Fruit fly (Drosophila melanogaster) whole organism: ENCODE results near the gene Pdh.
A peak's percentile ranks its signal among the peaks of the same experiment; 100 is the strongest.

Experiments
- CG8478 ChIP-seq: fragments of >200 bp; optimal IDR thresholded peaks from 2 replicates; lab custom pipeline; 2018; ENCODE audit warnings: inconsistent platforms
- Dll ChIP-seq: fragments of >200 bp; optimal IDR thresholded peaks from 2 replicates; lab custom pipeline; 2017
- EcR ChIP-seq, 2 experiments: fragments of >200 bp; optimal IDR thresholded peaks; 2 replicates each; lab custom pipeline; 2017; ENCODE audit warnings: missing biosample characterization in 2 of 2, missing genetic modification characterization in 2 of 2, missing genetic modification reagents in 2 of 2
- pan ChIP-seq: fragments of >200 bp; optimal IDR thresholded peaks from 2 replicates; lab custom pipeline; 2017
- psq ChIP-seq: fragments of >200 bp; optimal IDR thresholded peaks from 2 replicates; lab custom pipeline; 2017
- usp ChIP-seq: fragments of >200 bp; optimal IDR thresholded peaks from 2 replicates; lab custom pipeline; 2017; ENCODE audit warnings: missing biosample characterization, missing genetic modification characterization, mixed read lengths

Pdh gene

dm6 chr3L:16383056-16383455 is 29.0 kb upstream of the Pdh start:
- TF ChIP-seq pan (lab: Kevin White, UChicago) (no peak), psq (lab: Kevin White, UChicago) (no peak), CG8478 (lab: Kevin White, UChicago) (no peak), Dll (lab: Kevin White, UChicago) (no peak), EcR (GFP tag; optimal IDR thresholded peaks at IDR 0.05; lab: Kevin White, UChicago) (no peak), usp (no peak)

dm6 chr3L:16381184-16381797 is 27.2 kb upstream of the Pdh start, which contains the start of gene Agpat4:
Gene Agpat4 (minus strand): TSS chr3L:16381570.
- no peak for TF ChIP-seq Dll (lab: Kevin White, UChicago)
- no peak for TF ChIP-seq EcR (GFP tag; optimal IDR thresholded peaks at IDR 0.05; lab: Kevin White, UChicago)
- TF ChIP-seq pan (lab: Kevin White, UChicago), result no peak
- no peak for TF ChIP-seq usp
- TF ChIP-seq CG8478 (lab: Kevin White, UChicago), result no peak
- no peak for TF ChIP-seq psq (lab: Kevin White, UChicago)

- TF ChIP-seq psq (lab: Kevin White, UChicago) (no peak), usp (no peak), EcR (GFP tag; optimal IDR thresholded peaks at IDR 0.05; lab: Kevin White, UChicago) (no peak), Dll (lab: Kevin White, UChicago) (no peak), pan (lab: Kevin White, UChicago) (no peak), CG8478 (lab: Kevin White, UChicago) (no peak)
These were observed 26.7 kb upstream of the Pdh start for dm6 chr3L:16380770-16381169.

dm6 chr3L:16377768-16378764 is 24.0 kb upstream of the Pdh start, which contains the start of gene roq:
Gene roq (minus strand): TSS chr3L:16378566.
- TF ChIP-seq CG8478 (lab: Kevin White, UChicago) (peak; percentile 9), EcR (GFP tag; optimal IDR thresholded peaks at IDR 0.05; lab: Kevin White, UChicago) (no peak)

dm6 chr3L:16369526-16369925 is 15.4 kb upstream of the Pdh start, which contains the start of gene CG18814:
Gene CG18814 (plus strand): TSS chr3L:16369826.
- TF ChIP-seq Dll (lab: Kevin White, UChicago), result no peak
- no peak for TF ChIP-seq usp
- no peak for TF ChIP-seq pan (lab: Kevin White, UChicago)
- no peak for TF ChIP-seq CG8478 (lab: Kevin White, UChicago)
- TF ChIP-seq EcR (GFP tag; optimal IDR thresholded peaks at IDR 0.05; lab: Kevin White, UChicago), result no peak
- TF ChIP-seq psq (lab: Kevin White, UChicago), result no peak

- no peak for TF ChIP-seq usp
- TF ChIP-seq EcR (GFP tag; optimal IDR thresholded peaks at IDR 0.05; lab: Kevin White, UChicago), result no peak
- TF ChIP-seq CG8478 (lab: Kevin White, UChicago), result no peak
- no peak for TF ChIP-seq pan (lab: Kevin White, UChicago)
- TF ChIP-seq Dll (lab: Kevin White, UChicago), result no peak
- no peak for TF ChIP-seq psq (lab: Kevin White, UChicago)
These were observed 14.1 kb upstream of the Pdh start, which contains the start of gene CG4842 for dm6 chr3L:16368199-16368598. Gene CG4842 (plus strand): TSS chr3L:16368389.

dm6 chr3L:16367240-16367639 is 13.1 kb upstream of the Pdh start, which contains the start of gene Cpr72Ec:
Gene Cpr72Ec (minus strand): TSS chr3L:16367340.
- TF ChIP-seq CG8478 (lab: Kevin White, UChicago), result no peak
- TF ChIP-seq pan (lab: Kevin White, UChicago), result no peak
- TF ChIP-seq EcR (GFP tag; optimal IDR thresholded peaks at IDR 0.05; lab: Kevin White, UChicago), result no peak
- TF ChIP-seq psq (lab: Kevin White, UChicago), result no peak
- TF ChIP-seq Dll (lab: Kevin White, UChicago), result no peak
- TF ChIP-seq usp, result no peak

- TF ChIP-seq psq (lab: Kevin White, UChicago) (no peak), EcR (GFP tag; optimal IDR thresholded peaks at IDR 0.05; lab: Kevin White, UChicago) (no peak), Dll (lab: Kevin White, UChicago) (no peak), usp (no peak), pan (lab: Kevin White, UChicago) (no peak), CG8478 (lab: Kevin White, UChicago) (no peak)
These were observed 10.5 kb upstream of the Pdh start, which contains the start of gene Cpr72Eb for dm6 chr3L:16364599-16364998. Gene Cpr72Eb (plus strand): TSS chr3L:16364899.

dm6 chr3L:16364182-16364581 is 10.1 kb upstream of the Pdh start:
- no peak for TF ChIP-seq Dll (lab: Kevin White, UChicago)
- TF ChIP-seq usp, result no peak
- no peak for TF ChIP-seq CG8478 (lab: Kevin White, UChicago)
- no peak for TF ChIP-seq EcR (GFP tag; optimal IDR thresholded peaks at IDR 0.05; lab: Kevin White, UChicago)
- TF ChIP-seq psq (lab: Kevin White, UChicago), result no peak
- no peak for TF ChIP-seq pan (lab: Kevin White, UChicago)

dm6 chr3L:16362119-16362653 is 8.1 kb upstream of the Pdh start, which contains the start of gene Cpr72Ea:
Gene Cpr72Ea (plus strand): TSS chr3L:16362603.
- TF ChIP-seq EcR (GFP tag; optimal IDR thresholded peaks at IDR 0.05; lab: Kevin White, UChicago) (no peak), usp (no peak), psq (lab: Kevin White, UChicago) (no peak), CG8478 (lab: Kevin White, UChicago) (no peak), pan (lab: Kevin White, UChicago) (no peak), Dll (lab: Kevin White, UChicago) (no peak)
